Fruit fly (Drosophila melanogaster) whole organism, embryonic: ENCODE results near the gene Mer.

Experiments
- Atf6 ChIP-seq: fragments of 200-800 bp; sonication (Bioruptor generic); IDR thresholded peaks from 2 replicates; pipeline ENCODE4 v1.3.6; 2022; ENCODE audit warnings: missing biosample characterization, missing genetic modification characterization
- Bteb2 ChIP-seq: fragments of 200-800 bp; sonication (Bioruptor generic); optimal IDR thresholded peaks from 2 replicates; lab custom pipeline; 2016; ENCODE audit warnings: missing biosample characterization, missing genetic modification characterization
- CG10209 ChIP-seq: fragments of 200-800 bp; sonication (Bioruptor generic); optimal IDR thresholded peaks from 3 replicates; lab custom pipeline; 2017; ENCODE audit warnings: missing biosample characterization, mild to moderate bottlenecking, missing genetic modification characterization, missing genetic modification reagents
- CG10462 ChIP-seq: fragments of 200-800 bp; sonication (Bioruptor generic); optimal IDR thresholded peaks from 2 replicates; lab custom pipeline; 2016; ENCODE audit warnings: missing biosample characterization, missing genetic modification characterization
- CG10654 ChIP-seq: fragments of 200-800 bp; sonication (Bioruptor generic); optimal IDR thresholded peaks from 2 replicates; lab custom pipeline; 2016; ENCODE audit warnings: missing biosample characterization, missing genetic modification characterization
- CG1233 ChIP-seq: fragments of 200-800 bp; sonication (Bioruptor generic); optimal IDR thresholded peaks from 4 replicates; lab custom pipeline; 2018; ENCODE audit warnings: missing biosample characterization, mild to moderate bottlenecking, missing genetic modification characterization
- CG12942 ChIP-seq: fragments of 200-800 bp; sonication (Bioruptor generic); optimal IDR thresholded peaks from 3 replicates; lab custom pipeline; 2016; ENCODE audit warnings: missing biosample characterization, missing genetic modification characterization
- CG13424 ChIP-seq: fragments of 200-800 bp; sonication (Bioruptor generic); optimal IDR thresholded peaks from 2 replicates; lab custom pipeline; 2019; ENCODE audit warnings: missing biosample characterization, mild to moderate bottlenecking, missing genetic modification characterization, moderate library complexity
- CG14667 ChIP-seq: fragments of 200-800 bp; sonication (Bioruptor generic); IDR thresholded peaks from 2 replicates; pipeline ENCODE4 v1.3.6; 2022; ENCODE audit warnings: missing biosample characterization, missing genetic modification characterization
- CG17568 ChIP-seq: fragments of 200-800 bp; sonication (Bioruptor generic); optimal IDR thresholded peaks from 2 replicates; lab custom pipeline; 2018; ENCODE audit warnings: missing biosample characterization, mild to moderate bottlenecking, missing genetic modification characterization, moderate library complexity
- CG18476 ChIP-seq: fragments of 200-800 bp; sonication (Bioruptor generic); optimal IDR thresholded peaks from 2 replicates; lab custom pipeline; 2016; ENCODE audit warnings: missing biosample characterization, mild to moderate bottlenecking, missing genetic modification characterization
- CG18619 ChIP-seq: fragments of 200-800 bp; sonication (Bioruptor generic); optimal IDR thresholded peaks from 3 replicates; lab custom pipeline; 2017; ENCODE audit warnings: missing biosample characterization, mild to moderate bottlenecking, missing genetic modification characterization
- CG43689 ChIP-seq: fragments of 200-800 bp; sonication (Bioruptor generic); IDR thresholded peaks from 2 replicates; pipeline ENCODE4 v1.3.6; 2022; ENCODE audit warnings: missing biosample characterization, missing genetic modification characterization
- CG6654 ChIP-seq: fragments of 200-800 bp; sonication (Bioruptor generic); optimal IDR thresholded peaks from 2 replicates; lab custom pipeline; 2017; ENCODE audit warnings: missing biosample characterization, mild to moderate bottlenecking, missing genetic modification characterization
- CG7372 ChIP-seq: fragments of 200-800 bp; sonication (Bioruptor generic); IDR thresholded peaks from 2 replicates; pipeline ENCODE4 v1.3.6; 2022; ENCODE audit warnings: missing biosample characterization, missing genetic modification characterization
- CG7928 ChIP-seq: fragments of 200-800 bp; sonication (Bioruptor generic); optimal IDR thresholded peaks from 2 replicates; lab custom pipeline; 2017; ENCODE audit warnings: missing biosample characterization, mild to moderate bottlenecking, missing genetic modification characterization
- CG9437 ChIP-seq: fragments of 200-800 bp; sonication (Bioruptor generic); optimal IDR thresholded peaks from 2 replicates; lab custom pipeline; 2018; ENCODE audit warnings: missing biosample characterization, mild to moderate bottlenecking, missing genetic modification characterization
- CG9609 ChIP-seq: fragments of 200-800 bp; sonication (Bioruptor generic); optimal IDR thresholded peaks from 3 replicates; lab custom pipeline; 2016; ENCODE audit warnings: missing biosample characterization, missing genetic modification characterization
- CHES-1-like ChIP-seq: fragments of 200-800 bp; sonication (Bioruptor generic); optimal IDR thresholded peaks from 2 replicates; lab custom pipeline; 2016; ENCODE audit warnings: missing biosample characterization, missing genetic modification characterization
- Camta ChIP-seq: fragments of 200-800 bp; sonication (Bioruptor generic); optimal IDR thresholded peaks from 2 replicates; lab custom pipeline; 2016; ENCODE audit warnings: missing biosample characterization, missing genetic modification characterization
- CrebB ChIP-seq: fragments of 200-800 bp; sonication (Bioruptor generic); optimal IDR thresholded peaks from 3 replicates; lab custom pipeline; 2018; ENCODE audit warnings: missing biosample characterization, mild to moderate bottlenecking, missing genetic modification characterization
- Dip3 ChIP-seq: fragments of 200-800 bp; sonication (Bioruptor generic); optimal IDR thresholded peaks from 3 replicates; lab custom pipeline; 2016; ENCODE audit warnings: missing biosample characterization, missing genetic modification characterization
- Doc2 ChIP-seq: fragments of 200-800 bp; sonication (Bioruptor generic); IDR thresholded peaks from 2 replicates; pipeline ENCODE4 v1.3.6; 2022; ENCODE audit warnings: missing biosample characterization, missing genetic modification characterization
- Eip74EF ChIP-seq, 2 experiments: fragments of 200-800 bp in 1 of 2; fragments of >200 bp in 1 of 2; sonication (Bioruptor generic) in 1 of 2; optimal IDR thresholded peaks; 2 replicates each; lab custom pipeline; 2017 to 2019; ENCODE audit warnings: missing biosample characterization in 2 of 2, missing genetic modification characterization in 2 of 2, mild to moderate bottlenecking in 1 of 2, moderate library complexity in 1 of 2
- Ets65A ChIP-seq: fragments of 200-800 bp; sonication (Bioruptor generic); peaks from one replicate; lab custom pipeline; 2016; ENCODE audit warnings: missing biosample characterization, missing genetic modification characterization
- Fer1 ChIP-seq: fragments of 200-800 bp; sonication (Bioruptor generic); optimal IDR thresholded peaks from 2 replicates; lab custom pipeline; 2017; ENCODE audit warnings: missing biosample characterization, mild to moderate bottlenecking, missing genetic modification characterization
- H15 ChIP-seq: fragments of 200-800 bp; sonication (Bioruptor generic); IDR thresholded peaks from 3 replicates; pipeline ENCODE4 v1.3.6; 2022; ENCODE audit warnings: missing biosample characterization, missing genetic modification characterization
- Mad ChIP-seq: fragments of 200-800 bp; sonication (Bioruptor generic); optimal IDR thresholded peaks from 2 replicates; lab custom pipeline; 2016; ENCODE audit warnings: missing biosample characterization, missing genetic modification characterization
- Ptx1 ChIP-seq: fragments of 200-800 bp; sonication (Bioruptor generic); IDR thresholded peaks from 2 replicates; pipeline ENCODE4 v1.3.6; 2022; ENCODE audit warnings: missing biosample characterization, missing genetic modification characterization
- Sry-β ChIP-seq: fragments of 200-800 bp; sonication (Bioruptor generic); optimal IDR thresholded peaks from 2 replicates; lab custom pipeline; 2018; ENCODE audit warnings: missing biosample characterization, mild to moderate bottlenecking, missing genetic modification characterization, moderate library complexity
- Stat92E ChIP-seq, 3 experiments: fragments of >200 bp in 2 of 3; fragments of 200-800 bp in 1 of 3; sonication (Bioruptor generic) in 1 of 3; optimal IDR thresholded peaks; 2 replicates each; lab custom pipeline; 2017 to 2019; ENCODE audit warnings: missing biosample characterization in 3 of 3, missing genetic modification characterization in 3 of 3, mild to moderate bottlenecking in 1 of 3, moderate library complexity in 1 of 3
- Vsx1 ChIP-seq: fragments of 200-800 bp; sonication (Bioruptor generic); optimal IDR thresholded peaks from 2 replicates; lab custom pipeline; 2017; ENCODE audit warnings: missing biosample characterization, mild to moderate bottlenecking, missing genetic modification characterization, missing genetic modification reagents
- bbx ChIP-seq: fragments of 200-800 bp; sonication (Bioruptor generic); IDR thresholded peaks from 2 replicates; pipeline ENCODE4 v1.3.6; 2022; ENCODE audit warnings: missing biosample characterization, missing genetic modification characterization; ENCODE audit not compliant: partially characterized antibody
- cato ChIP-seq: fragments of 200-800 bp; sonication (Bioruptor generic); optimal IDR thresholded peaks from 2 replicates; lab custom pipeline; 2016; ENCODE audit warnings: missing biosample characterization, missing genetic modification characterization, borderline replicate concordance
- caup ChIP-seq: fragments of 200-800 bp; sonication (Bioruptor generic); optimal IDR thresholded peaks from 3 replicates; lab custom pipeline; 2017; ENCODE audit warnings: missing biosample characterization, mild to moderate bottlenecking, missing genetic modification characterization, moderate library complexity; ENCODE audit not compliant: severe bottlenecking
- cwo ChIP-seq: fragments of 200-800 bp; sonication (Bioruptor generic); optimal IDR thresholded peaks from 3 replicates; lab custom pipeline; 2017; ENCODE audit warnings: missing biosample characterization, missing genetic modification characterization, mild to moderate bottlenecking, moderate library complexity, missing genetic modification reagents
- disco-r ChIP-seq: fragments of 200-800 bp; sonication (Bioruptor generic); optimal IDR thresholded peaks from 2 replicates; lab custom pipeline; 2016; ENCODE audit warnings: missing biosample characterization, missing genetic modification characterization
- fd102C ChIP-seq: fragments of 200-800 bp; sonication (Bioruptor generic); optimal IDR thresholded peaks from 2 replicates; lab custom pipeline; 2018; ENCODE audit warnings: missing biosample characterization, mild to moderate bottlenecking, missing genetic modification characterization, moderate library complexity
- insv ChIP-seq, 2 experiments: fragments of 200-800 bp; sonication (Bioruptor generic); optimal IDR thresholded peaks; 3 replicates each; lab custom pipeline; 2016 to 2018; ENCODE audit warnings: missing biosample characterization in 2 of 2, missing genetic modification characterization in 2 of 2
- lmd ChIP-seq: fragments of 200-800 bp; sonication (Bioruptor generic); IDR thresholded peaks from 2 replicates; pipeline ENCODE4 v1.3.6; 2022; ENCODE audit warnings: missing biosample characterization, missing genetic modification characterization
- peb ChIP-seq: fragments of 200-800 bp; sonication (Bioruptor generic); IDR thresholded peaks from 2 replicates; pipeline ENCODE4 v1.3.6; 2022; ENCODE audit warnings: missing biosample characterization, missing genetic modification characterization
- phol ChIP-seq: fragments of 200-800 bp; sonication (Bioruptor generic); optimal IDR thresholded peaks from 3 replicates; lab custom pipeline; 2018; ENCODE audit warnings: missing biosample characterization, mild to moderate bottlenecking, missing genetic modification characterization, moderate library complexity
- pum ChIP-seq: fragments of 200-800 bp; sonication (Bioruptor generic); optimal IDR thresholded peaks from 2 replicates; lab custom pipeline; 2016; ENCODE audit warnings: missing biosample characterization, missing genetic modification characterization
- ranshi ChIP-seq: fragments of 200-800 bp; sonication (Bioruptor generic); IDR thresholded peaks from 2 replicates; pipeline ENCODE4 v1.3.6; 2022; ENCODE audit warnings: missing biosample characterization, missing genetic modification characterization
- tll ChIP-seq, 2 experiments: fragments of 200-800 bp in 1 of 2; fragments of >200 bp in 1 of 2; sonication (Bioruptor generic) in 1 of 2; optimal IDR thresholded peaks; 2 replicates each; lab custom pipeline; 2017 to 2019; ENCODE audit warnings: missing biosample characterization in 2 of 2, missing genetic modification characterization in 2 of 2, mild to moderate bottlenecking in 1 of 2, moderate library complexity in 1 of 2
- tup ChIP-seq: fragments of 200-800 bp; sonication (Bioruptor generic); optimal IDR thresholded peaks from 2 replicates; lab custom pipeline; 2016; ENCODE audit warnings: missing biosample characterization, mild to moderate bottlenecking, missing genetic modification characterization, moderate library complexity
- yki ChIP-seq: fragments of >200 bp; optimal IDR thresholded peaks from 3 replicates; lab custom pipeline; 2018
- zen ChIP-seq: fragments of 200-800 bp; sonication (Bioruptor generic); optimal IDR thresholded peaks from 3 replicates; lab custom pipeline; 2018; ENCODE audit warnings: missing biosample characterization, mild to moderate bottlenecking, missing genetic modification characterization, moderate library complexity

Gene Mer

DNA sequence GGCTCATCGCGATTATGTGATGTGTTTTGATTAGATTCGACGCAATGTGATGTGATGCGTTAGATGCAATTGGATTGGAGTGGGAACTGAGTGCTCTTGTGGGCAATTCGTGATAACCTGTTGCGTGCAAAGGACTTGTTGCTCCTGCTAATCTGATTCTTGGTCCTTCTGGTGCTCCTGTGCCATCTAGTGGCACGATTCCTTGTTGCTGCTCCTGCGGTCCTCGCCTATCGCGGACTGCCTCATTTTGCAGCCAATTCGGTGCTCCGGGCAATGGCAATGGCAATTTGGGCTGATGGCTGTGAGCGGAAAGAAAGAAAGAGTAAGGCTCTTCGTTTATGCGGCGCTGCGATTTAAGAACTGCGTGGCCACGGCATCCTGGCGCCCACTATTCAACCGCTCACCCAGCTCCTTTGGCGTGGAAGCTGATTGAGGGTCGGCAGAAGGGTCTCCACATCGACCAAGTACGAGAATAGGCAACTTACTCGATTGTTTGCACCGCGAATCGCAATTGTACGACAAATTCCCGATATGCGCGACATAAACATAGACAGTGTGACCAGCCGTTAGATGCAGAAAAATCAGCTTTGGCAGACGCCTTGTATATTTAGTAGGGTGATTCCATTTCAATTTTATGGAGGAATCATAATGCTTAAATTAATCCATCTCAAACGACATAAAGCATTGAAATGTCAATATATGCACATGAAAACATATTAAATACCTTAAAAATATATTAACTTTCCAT lies at the start of gene Mer (continued):
- TF ChIP-seq caup (GFP tag; lab: Kevin White, UChicago) (peak; percentile 89), Atf6 (GFP tag; lab: Robert Waterston, UW) (peak; percentile 86), CG10209 (GFP tag; lab: Kevin White, UChicago) (peak; percentile 82), Stat92E (GFP tag; optimal IDR thresholded peaks at IDR 0.05; lab: Kevin White, UChicago) (peak in 1 of 3 experiments; percentile 42), CG7928 (peak; percentile 59), CG13424 (tag; lab: Kevin White, UChicago) (peak; percentile 82), zen (tag; lab: Kevin White, UChicago) (peak; percentile 61), Dip3 (peak; percentile 47), cato (GFP tag; lab: Kevin White, UChicago) (peak; percentile 29), phol (tag; lab: Kevin White, UChicago) (peak; percentile 81), CrebB (tag; lab: Kevin White, UChicago) (peak; percentile 83), peb (GFP tag; lab: Robert Waterston, UW) (peak; percentile 55; the same call in 1 of the 2 replicates), CG14667 (GFP tag; lab: Robert Waterston, UW) (peak; percentile 52; the same call in 1 of the 2 replicates), H15 (peak; percentile 57; the same call in 1 of the 3 replicates), Eip74EF (GFP tag; optimal IDR thresholded peaks at IDR 0.05; lab: Kevin White, UChicago) (no peak), CG10462 (GFP tag; lab: Kevin White, UChicago) (peak; percentile 62), CG9437 (GFP tag; lab: Kevin White, UChicago) (peak; percentile 57), yki (peak; percentile 41), fd102C (GFP tag; lab: Kevin White, UChicago) (peak; percentile 10), CHES-1-like (GFP tag; lab: Kevin White, UChicago) (peak; percentile 80), Doc2 (GFP tag; lab: Robert Waterston, UW) (no peak), tll (GFP tag; optimal IDR thresholded peaks at IDR 0.05; lab: Kevin White, UChicago) (no peak), disco-r (GFP tag; lab: Kevin White, UChicago) (peak; percentile 74), CG43689 (GFP tag; lab: Robert Waterston, UW) (0 out of 2 replicates have a peak, but pooled peaks have one; percentile 31), Ets65A (peak; percentile 97), CG18619 (GFP tag; lab: Kevin White, UChicago) (peak; percentile 83), CG9609 (GFP tag; lab: Kevin White, UChicago) (peak; percentile 86), Vsx1 (no peak), Camta (GFP tag; lab: Kevin White, UChicago) (peak; percentile 81), Ptx1 (GFP tag; lab: Robert Waterston, UW) (peak; percentile 81), lmd (GFP tag; lab: Robert Waterston, UW) (peak; percentile 85), CG6654 (GFP tag; lab: Kevin White, UChicago) (peak; percentile 56), CG18476 (GFP tag; lab: Kevin White, UChicago) (peak; percentile 75), insv (GFP tag; optimal IDR thresholded peaks at IDR 0.05; lab: Kevin White, UChicago) (peak in 1 of 2 experiments; percentile 45), Mad (peak; percentile 82), CG12942 (GFP tag; lab: Kevin White, UChicago) (peak; percentile 79), CG7372 (GFP tag; lab: Robert Waterston, UW) (peak; percentile 81), CG17568 (GFP tag; lab: Kevin White, UChicago) (peak; percentile 51), Bteb2 (peak; percentile 85), ranshi (GFP tag; lab: Robert Waterston, UW) (peak; percentile 86), CG10654 (GFP tag; lab: Kevin White, UChicago) (peak; percentile 75), cwo (GFP tag; lab: Kevin White, UChicago) (peak; percentile 77), CG1233 (GFP tag; lab: Kevin White, UChicago) (peak; percentile 75), Sry-β (GFP tag; lab: Kevin White, UChicago) (peak; percentile 14), Fer1 (GFP tag; lab: Kevin White, UChicago) (peak; percentile 91), tup (GFP tag; lab: Kevin White, UChicago) (peak; percentile 1), pum (GFP tag; lab: Kevin White, UChicago) (peak; percentile 78), bbx (GFP tag; lab: Robert Waterston, UW) (no peak)
